Fruit fly (Drosophila melanogaster): Measurements from ENCODE around the gene Pop1.
A peak's percentile ranks its signal among the peaks of the same experiment; 100 is the strongest.

The Pop1 gene

dm6 chrX:5648437-5648959 lies 26.1 kb downstream of the Pop1 start, which contains the start of gene OtopLa (continued):
- TF ChIP-seq CG11504 (tag; optimal IDR thresholded peaks at IDR 0.05) = peak; percentile 88
- no peak for TF ChIP-seq Stat92E (GFP tag; optimal IDR thresholded peaks at IDR 0.05)
- no peak for TF ChIP-seq pfk (GFP tag; optimal IDR thresholded peaks at IDR 0.05)
- TF ChIP-seq Optix (GFP tag; IDR thresholded peaks at IDR 0.05) = peak; percentile 79
- TF ChIP-seq CrebB (tag; optimal IDR thresholded peaks at IDR 0.05) = peak; percentile 57
- TF ChIP-seq al (GFP tag; IDR thresholded peaks at IDR 0.05) = peak; percentile 55; the same call in 1 of the 2 replicates
- TF ChIP-seq sr (GFP tag; IDR thresholded peaks at IDR 0.05) = peak; percentile 49; the same call in 1 of the 3 replicates
- TF ChIP-seq CG10321 (GFP tag; IDR thresholded peaks at IDR 0.05) = peak; percentile 52; the same call in 1 of the 2 replicates
- TF ChIP-seq CG6683 (GFP tag; optimal IDR thresholded peaks at IDR 0.05) = peak; percentile 72
- TF ChIP-seq CG8281 (tag; optimal IDR thresholded peaks at IDR 0.05) = peak; percentile 59
- TF ChIP-seq Tbp (GFP tag; optimal IDR thresholded peaks at IDR 0.05) = no peak
- TF ChIP-seq D19A (tag; optimal IDR thresholded peaks at IDR 0.05) = peak; percentile 74
- peak; percentile 87 for TF ChIP-seq Ssrp (tag; optimal IDR thresholded peaks at IDR 0.05)
- peak; percentile 77 for TF ChIP-seq onecut (GFP tag; IDR thresholded peaks at IDR 0.05)
- peak; percentile 76 for TF ChIP-seq CG8089 (GFP tag; optimal IDR thresholded peaks at IDR 0.05)
- TF ChIP-seq CG14860 (GFP tag; IDR thresholded peaks at IDR 0.05; ENCODE audit: partially characterized antibody) = no peak
- TF ChIP-seq CG6854 (GFP tag; optimal IDR thresholded peaks at IDR 0.05) = peak; percentile 67
- peak; percentile 74 for TF ChIP-seq zf30C (GFP tag; optimal IDR thresholded peaks at IDR 0.05)
- peak; percentile 93 for TF ChIP-seq zfh1 (GFP tag; IDR thresholded peaks at IDR 0.05)
- TF ChIP-seq dpn (GFP tag; optimal IDR thresholded peaks at IDR 0.05) = peak; percentile 82 to 88
- TF ChIP-seq exex (tag; optimal IDR thresholded peaks at IDR 0.05) = peak; percentile 18
- TF ChIP-seq chn (GFP tag; optimal IDR thresholded peaks at IDR 0.05) = peak; percentile 70
- TF ChIP-seq CG8944 (GFP tag; optimal IDR thresholded peaks at IDR 0.05) = peak; percentile 72
- peak; percentile 89 for TF ChIP-seq ttk (GFP tag; IDR thresholded peaks at IDR 0.05)
- TF ChIP-seq unc-4 (GFP tag; IDR thresholded peaks at IDR 0.05; ENCODE audit: partially characterized antibody) = no peak
- TF ChIP-seq tap (tag; optimal IDR thresholded peaks at IDR 0.05) = peak; percentile 73
- TF ChIP-seq nerfin-1 (tag; optimal IDR thresholded peaks at IDR 0.05) = peak; percentile 74
- TF ChIP-seq vfl (GFP tag; optimal IDR thresholded peaks at IDR 0.05) = peak; percentile 43
- peak; percentile 62; the same call in 1 of the 2 replicates for TF ChIP-seq CG16779 (GFP tag; IDR thresholded peaks at IDR 0.05)
- TF ChIP-seq CG4617 (GFP tag; optimal IDR thresholded peaks at IDR 0.05; ENCODE audit: borderline replicate concordance) = peak; percentile 28
- no peak for TF ChIP-seq CG15479 (GFP tag; optimal IDR thresholded peaks at IDR 0.05)
- TF ChIP-seq CG6272 (GFP tag; IDR thresholded peaks at IDR 0.05) = peak; percentile 81
- TF ChIP-seq Mad (GFP tag; optimal IDR thresholded peaks at IDR 0.05) = peak; percentile 55
- TF ChIP-seq CG30020 (tag; optimal IDR thresholded peaks at IDR 0.05) = peak; percentile 8
- peak; percentile 64; the same call in 1 of the 2 replicates for TF ChIP-seq CG8765 (GFP tag; IDR thresholded peaks at IDR 0.05)
- peak; percentile 65 for TF ChIP-seq CG13775 (GFP tag; optimal IDR thresholded peaks at IDR 0.05)
- TF ChIP-seq vvl (GFP tag; IDR thresholded peaks at IDR 0.05) = peak; percentile 94
- peak; percentile 26 for TF ChIP-seq zfh2 (GFP tag; optimal IDR thresholded peaks at IDR 0.05)
- TF ChIP-seq CG7786 (GFP tag; optimal IDR thresholded peaks at IDR 0.05) = peak; percentile 72
- peak; percentile 8 to 90 for TF ChIP-seq bsh (GFP tag; optimal IDR thresholded peaks at IDR 0.05)
- TF ChIP-seq dimm (GFP tag; IDR thresholded peaks at IDR 0.05) = peak; percentile 59
- peak; percentile 43 for TF ChIP-seq da (GFP tag; optimal IDR thresholded peaks at IDR 0.05)
- peak; percentile 96 for TF ChIP-seq ci (GFP tag; IDR thresholded peaks at IDR 0.05)
- no peak for TF ChIP-seq pzg (GFP tag; optimal IDR thresholded peaks at IDR 0.05)
- peak; percentile 69 for TF ChIP-seq Oaz (GFP tag; IDR thresholded peaks at IDR 0.05)
- TF ChIP-seq CG3847 (GFP tag; IDR thresholded peaks at IDR 0.05) = peak; percentile 75
- TF ChIP-seq Hand (GFP tag; optimal IDR thresholded peaks at IDR 0.05) = peak; percentile 66
- TF ChIP-seq Vsx1 (GFP tag; optimal IDR thresholded peaks at IDR 0.05) = peak; percentile 55
- peak; percentile 50 for TF ChIP-seq CG10431 (GFP tag; optimal IDR thresholded peaks at IDR 0.05)
- peak; percentile 81 for TF ChIP-seq NfI (GFP tag; optimal IDR thresholded peaks at IDR 0.05)
